Worm (Caenorhabditis elegans) whole organism, L3 larva: ENCODE data around the gene aos-1.

Source experiments
- ceh-16 ChIP-seq: sonication (generic microtip); optimal IDR thresholded peaks from 2 replicates; lab custom pipeline; 2017; ENCODE audit warnings: missing biosample characterization, missing genetic modification characterization
- mdl-1 ChIP-seq: fragments of 150-350 bp; optimal IDR thresholded peaks from 2 replicates; lab custom pipeline; 2014; ENCODE audit warnings: missing biosample characterization, missing genetic modification characterization
- nhr-28 ChIP-seq: fragments of 150-350 bp; optimal IDR thresholded peaks from 2 replicates; lab custom pipeline; 2014; ENCODE audit warnings: missing biosample characterization, missing genetic modification characterization

ce11 chrV:10154698-10155097 lies 24.6 kb upstream of the aos-1 start, which contains the start of gene srsx-29:
- TF ChIP-seq mdl-1 (tag; lab: Kevin White, UChicago): no peak
- TF ChIP-seq ceh-16 (tag; lab: Kevin White, UChicago): no peak
- no peak for TF ChIP-seq nhr-28 (tag; lab: Kevin White, UChicago)
